Worm (Caenorhabditis elegans): ENCODE data around the gene T08G2.2.

T08G2.2 gene

DNA sequence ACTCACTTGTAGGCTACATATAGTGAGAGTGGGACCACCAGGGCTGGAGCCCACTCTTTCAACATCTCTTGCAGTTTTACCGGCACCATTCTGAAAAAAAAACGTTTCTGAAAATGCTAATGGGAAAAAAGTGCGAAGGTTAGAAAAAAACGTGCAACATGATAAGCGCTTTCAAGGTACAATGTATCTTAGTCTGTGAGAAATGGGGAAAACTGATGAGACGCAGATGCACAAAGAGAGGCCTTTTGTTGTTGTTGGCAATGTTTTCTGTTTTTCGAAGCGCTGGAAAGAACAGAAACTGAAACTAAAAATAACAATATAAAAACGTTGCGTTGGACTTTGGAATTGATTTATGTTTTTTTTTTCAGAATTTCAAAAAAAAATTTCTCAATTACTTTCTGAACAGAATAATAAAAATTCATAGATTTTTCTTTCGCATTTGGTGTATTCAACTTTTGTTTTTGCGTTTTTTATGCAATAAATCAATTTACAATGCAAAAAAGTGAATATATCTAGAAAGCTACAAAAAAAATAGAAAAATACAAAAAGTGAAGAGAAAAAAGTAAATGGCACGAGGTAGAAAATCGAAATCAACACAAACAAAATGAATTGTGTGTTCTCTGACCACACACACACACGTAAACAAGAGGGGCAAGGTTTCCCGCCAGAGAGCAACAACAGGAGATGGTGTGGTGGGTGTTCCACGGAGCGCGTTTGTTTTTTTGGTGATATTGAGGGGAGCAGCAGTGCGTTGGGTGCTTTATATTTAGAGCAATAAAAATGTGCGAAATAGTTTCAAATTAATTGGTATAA lies 26.8 kb upstream of the T08G2.2 start, which contains the start of gene dhs-30:
dhs-30 (minus strand) TSS at position 90 of the 813 bp plus-strand sequence.
- TF ChIP-seq mab-5 (tag; optimal IDR thresholded peaks at IDR 0.05): no peak
- TF ChIP-seq flh-1 (GFP tag; optimal IDR thresholded peaks at IDR 0.05): no peak
- no peak for TF ChIP-seq tbx-8 (GFP tag; optimal IDR thresholded peaks at IDR 0.05)
- TF ChIP-seq M03D4.4 (tag; optimal IDR thresholded peaks at IDR 0.05): no peak
- TF ChIP-seq bed-3 (GFP tag; optimal IDR thresholded peaks at IDR 0.05): no peak
- TF ChIP-seq unc-62 (GFP tag; optimal IDR thresholded peaks at IDR 0.05): no peak
- TF ChIP-seq nhr-12 (tag; optimal IDR thresholded peaks at IDR 0.05): no peak
- no peak for TF ChIP-seq ceh-43 (GFP tag; optimal IDR thresholded peaks at IDR 0.05)
- no peak for TF ChIP-seq ces-1 (GFP tag; optimal IDR thresholded peaks at IDR 0.05)
- no peak for TF ChIP-seq lin-32 (GFP tag; optimal IDR thresholded peaks at IDR 0.05)
- TF ChIP-seq mls-2 (tag; optimal IDR thresholded peaks at IDR 0.05): no peak
- TF ChIP-seq lsy-2 (tag; optimal IDR thresholded peaks at IDR 0.05): no peak
- TF ChIP-seq unc-39 (tag; optimal IDR thresholded peaks at IDR 0.05): no peak

DNA sequence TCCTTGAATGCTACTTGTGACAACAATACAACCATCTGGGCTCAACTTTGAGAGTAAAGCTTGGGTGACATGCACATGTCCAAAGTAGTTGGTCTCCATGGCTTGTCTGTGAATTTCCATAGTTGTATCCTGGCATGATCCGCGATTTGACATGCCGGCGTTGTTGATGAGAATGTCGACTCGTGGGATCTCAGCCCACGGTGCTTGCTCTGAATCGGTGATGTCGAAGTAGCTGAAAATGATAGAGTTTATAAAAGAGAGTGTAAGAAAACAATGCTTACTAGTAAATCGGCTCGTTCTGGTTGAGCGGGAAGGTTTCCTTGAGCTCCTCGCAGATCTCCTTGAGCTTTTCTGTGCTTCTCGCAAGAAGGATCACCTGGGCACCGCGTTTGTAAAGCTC lies 25.8 kb upstream of the T08G2.2 start:
- no peak for TF ChIP-seq snpc-4 (tag; optimal IDR thresholded peaks at IDR 0.05)
- TF ChIP-seq hlh-1 (tag; optimal IDR thresholded peaks at IDR 0.05): no peak
- no peak for TF ChIP-seq nhr-2 (tag; optimal IDR thresholded peaks at IDR 0.05)
- TF ChIP-seq ceh-43 (GFP tag; optimal IDR thresholded peaks at IDR 0.05): no peak
- TF ChIP-seq nhr-12 (tag; optimal IDR thresholded peaks at IDR 0.05): no peak
- no peak for TF ChIP-seq ceh-39 (tag; optimal IDR thresholded peaks at IDR 0.05)
- no peak for TF ChIP-seq unc-39 (tag; optimal IDR thresholded peaks at IDR 0.05)
- TF ChIP-seq lsy-2 (tag; optimal IDR thresholded peaks at IDR 0.05): no peak
- no peak for TF ChIP-seq nhr-76 (tag; optimal IDR thresholded peaks at IDR 0.05)
- no peak for TF ChIP-seq elt-1 (tag; optimal IDR thresholded peaks at IDR 0.05; ENCODE audit: borderline replicate concordance, insufficient read depth)
- no peak for TF ChIP-seq lin-32 (GFP tag; optimal IDR thresholded peaks at IDR 0.05)
- no peak for TF ChIP-seq nhr-28 (tag; optimal IDR thresholded peaks at IDR 0.05)
- TF ChIP-seq elt-3 (tag; optimal IDR thresholded peaks at IDR 0.05): no peak
- no peak for TF ChIP-seq M03D4.4 (tag; optimal IDR thresholded peaks at IDR 0.05)
- TF ChIP-seq ceh-83 (GFP tag; optimal IDR thresholded peaks at IDR 0.05): no peak
- no peak for TF ChIP-seq mls-2 (tag; optimal IDR thresholded peaks at IDR 0.05)

DNA sequence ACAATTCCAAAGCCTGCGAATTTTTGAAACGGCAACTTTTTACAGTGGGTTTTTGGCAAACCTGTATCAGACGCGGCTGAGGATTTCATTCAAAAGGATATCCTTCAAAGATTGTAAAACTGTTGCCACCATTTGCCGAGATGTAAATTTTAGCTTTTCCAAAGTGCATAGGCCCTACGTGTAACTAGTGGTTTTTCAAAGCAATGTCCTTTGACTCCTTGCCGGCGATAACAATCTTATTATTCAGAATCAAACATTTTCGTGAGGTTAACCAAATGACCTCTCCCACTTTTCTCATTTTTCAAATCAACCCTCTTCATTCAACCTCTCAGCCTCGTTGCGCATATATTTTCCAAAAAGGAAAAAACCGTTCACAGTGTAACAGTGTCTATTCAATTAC lies 22.2 kb upstream of the T08G2.2 start, which contains the start of gene T25G12.3:
T25G12.3 (plus strand) TSS at position 301 of the 400 bp plus-strand sequence.
- no peak for TF ChIP-seq ceh-83 (GFP tag; optimal IDR thresholded peaks at IDR 0.05)
- TF ChIP-seq unc-120 (tag; optimal IDR thresholded peaks at IDR 0.05; ENCODE audit: poor library complexity, severe bottlenecking): no peak
- no peak for TF ChIP-seq M03D4.4 (tag; optimal IDR thresholded peaks at IDR 0.05)
- TF ChIP-seq sptf-1 (tag; optimal IDR thresholded peaks at IDR 0.05): no peak
- TF ChIP-seq lin-32 (GFP tag; optimal IDR thresholded peaks at IDR 0.05): no peak
- no peak for TF ChIP-seq lsy-2 (tag; optimal IDR thresholded peaks at IDR 0.05)

DNA sequence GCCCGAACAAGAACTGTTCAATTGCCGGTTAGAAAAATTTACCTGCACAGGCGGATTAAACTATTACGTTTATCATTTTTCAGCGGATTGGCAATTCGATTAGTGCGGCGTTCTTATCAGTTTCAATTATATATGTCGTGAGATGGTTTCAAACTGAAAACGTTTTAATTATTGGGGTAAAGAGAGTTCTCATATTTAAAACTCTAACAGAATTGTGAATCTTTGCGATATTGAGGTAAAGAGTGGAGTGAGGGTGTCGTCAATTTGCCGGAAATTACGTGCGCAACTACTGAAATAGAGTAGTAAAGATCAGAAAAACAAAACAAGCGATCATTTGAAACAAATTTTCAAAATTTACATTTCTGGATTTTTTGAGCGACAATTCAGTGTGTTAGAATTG lies 20.9 kb upstream of the T08G2.2 start, which contains the start of gene T25G12.6:
T25G12.6 (minus strand) TSS at position 101 of the 400 bp plus-strand sequence.
- no peak for TF ChIP-seq flh-1 (GFP tag; optimal IDR thresholded peaks at IDR 0.05)
- TF ChIP-seq blmp-1 (tag; optimal IDR thresholded peaks at IDR 0.05): no peak
- no peak for TF ChIP-seq ceh-83 (GFP tag; optimal IDR thresholded peaks at IDR 0.05)
- TF ChIP-seq nhr-76 (tag; optimal IDR thresholded peaks at IDR 0.05): no peak
- TF ChIP-seq mep-1 (tag; optimal IDR thresholded peaks at IDR 0.05): no peak
- no peak for TF ChIP-seq unc-62 (GFP tag; optimal IDR thresholded peaks at IDR 0.05)
- no peak for TF ChIP-seq snpc-4 (tag; optimal IDR thresholded peaks at IDR 0.05)
- TF ChIP-seq sptf-1 (tag; optimal IDR thresholded peaks at IDR 0.05): no peak
- no peak for TF ChIP-seq lsy-2 (tag; optimal IDR thresholded peaks at IDR 0.05)
- TF ChIP-seq drap-1 (GFP tag; optimal IDR thresholded peaks at IDR 0.05): no peak
- TF ChIP-seq pha-4 (tag; optimal IDR thresholded peaks at IDR 0.05): no peak

DNA sequence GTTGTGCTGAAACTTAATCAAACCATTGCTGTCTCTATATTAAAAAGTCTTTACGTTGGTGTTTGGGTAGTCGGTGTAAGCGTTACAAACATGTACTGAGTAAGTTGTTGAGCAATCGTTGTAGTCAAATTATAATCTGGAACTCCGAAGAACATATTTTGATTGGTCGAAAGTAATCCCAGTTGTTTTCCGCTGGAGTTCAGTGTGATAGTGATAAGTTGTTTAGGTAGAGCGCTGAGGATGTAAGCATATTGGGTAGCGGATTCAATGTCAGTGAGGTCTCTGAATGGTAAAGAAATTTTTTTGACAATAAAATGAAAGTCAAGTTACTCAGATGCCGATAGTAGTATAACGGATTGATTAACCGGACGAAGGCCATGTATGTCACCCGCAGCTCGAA lies 18.2 kb upstream of the T08G2.2 start:
- TF ChIP-seq elt-1 (tag; optimal IDR thresholded peaks at IDR 0.05; ENCODE audit: borderline replicate concordance, insufficient read depth) (no peak), nhr-12 (tag; optimal IDR thresholded peaks at IDR 0.05) (no peak), hlh-1 (tag; optimal IDR thresholded peaks at IDR 0.05) (no peak), lin-32 (GFP tag; optimal IDR thresholded peaks at IDR 0.05) (no peak), mls-2 (tag; optimal IDR thresholded peaks at IDR 0.05) (no peak), unc-62 (GFP tag; optimal IDR thresholded peaks at IDR 0.05) (no peak), sptf-1 (tag; optimal IDR thresholded peaks at IDR 0.05) (no peak), nhr-237 (tag; optimal IDR thresholded peaks at IDR 0.05) (no peak), mep-1 (tag; optimal IDR thresholded peaks at IDR 0.05) (no peak), nhr-2 (tag; optimal IDR thresholded peaks at IDR 0.05) (no peak), nhr-28 (tag; optimal IDR thresholded peaks at IDR 0.05) (no peak), ztf-11 (tag; optimal IDR thresholded peaks at IDR 0.05) (no peak), M03D4.4 (tag; optimal IDR thresholded peaks at IDR 0.05) (no peak), sem-2 (GFP tag; optimal IDR thresholded peaks at IDR 0.05) (no peak), lsy-2 (tag; optimal IDR thresholded peaks at IDR 0.05) (no peak), tbx-8 (GFP tag; optimal IDR thresholded peaks at IDR 0.05) (no peak), lin-13 (tag; optimal IDR thresholded peaks at IDR 0.05) (no peak)

Measured in whole organism, mixed stage, embryonic.